Fruit fly (Drosophila melanogaster): Measurements from ENCODE around the gene Icmt.

Icmt gene

dm6 chr3L:13041292-13042067 lies 23.4 kb downstream of the Icmt start, which contains the start of gene RpS4 (continued):
- TF ChIP-seq CG9727 (GFP tag; optimal IDR thresholded peaks at IDR 0.05) (peak; percentile 93), yki (optimal IDR thresholded peaks at IDR 0.05) (no peak), ttk (GFP tag; IDR thresholded peaks at IDR 0.05) (peak; percentile 76), wor (GFP tag; IDR thresholded peaks at IDR 0.05) (no peak), Side (GFP tag; optimal IDR thresholded peaks at IDR 0.05) (peak; percentile 90), YL-1 (GFP tag; optimal IDR thresholded peaks at IDR 0.05) (peak; percentile 99), Med (GFP tag) (peak; percentile 99), CG4360 (GFP tag; IDR thresholded peaks at IDR 0.05) (peak; percentile 56), maf-S (GFP tag; optimal IDR thresholded peaks at IDR 0.05) (peak; percentile 64), Dll (GFP tag; IDR thresholded peaks at IDR 0.05; ENCODE audit: partially characterized antibody) (0 out of 4 replicates have a peak, but pooled peaks have one; percentile 8), Jarid2 (GFP tag; optimal IDR thresholded peaks at IDR 0.05) (peak; percentile 84), salm (tag; optimal IDR thresholded peaks at IDR 0.05) (peak; percentile 88), B-H1 (GFP tag; IDR thresholded peaks at IDR 0.05) (peak; percentile 61), wek (GFP tag; optimal IDR thresholded peaks at IDR 0.05) (peak; percentile 99), slou (GFP tag; optimal IDR thresholded peaks at IDR 0.05) (peak; percentile 73), CG18476 (GFP tag; optimal IDR thresholded peaks at IDR 0.05) (peak; percentile 53), bcd (GFP tag; optimal IDR thresholded peaks at IDR 0.05) (peak; percentile 95), Hsf (GFP tag; optimal IDR thresholded peaks at IDR 0.05) (peak; percentile 86), CG6765 (GFP tag; optimal IDR thresholded peaks at IDR 0.05) (peak; percentile 99), CG2712 (tag; optimal IDR thresholded peaks at IDR 0.05) (peak; percentile 78), H2.0 (GFP tag; IDR thresholded peaks at IDR 0.05) (peak; percentile 79), cato (GFP tag; optimal IDR thresholded peaks at IDR 0.05; ENCODE audit: borderline replicate concordance) (peak; percentile 53), exex (tag; optimal IDR thresholded peaks at IDR 0.05) (peak; percentile 63), ab (GFP tag; optimal IDR thresholded peaks at IDR 0.05) (peak; percentile 60), Optix (GFP tag; IDR thresholded peaks at IDR 0.05) (peak; percentile 75), Nf-YC (tag; optimal IDR thresholded peaks at IDR 0.05) (peak; percentile 70), mirr (GFP tag; optimal IDR thresholded peaks at IDR 0.05) (peak; percentile 99), fd64A (GFP tag; optimal IDR thresholded peaks at IDR 0.05) (peak; percentile 95), fu2 (GFP tag; optimal IDR thresholded peaks at IDR 0.05) (peak; percentile 73), gsb-n (tag; optimal IDR thresholded peaks at IDR 0.05) (peak; percentile 84), sens (GFP tag) (peak; percentile 95), Bteb2 (GFP tag; optimal IDR thresholded peaks at IDR 0.05) (peak; percentile 72), dm (GFP tag; optimal IDR thresholded peaks at IDR 0.05) (peak; percentile 98), bbx (GFP tag; IDR thresholded peaks at IDR 0.05; ENCODE audit: partially characterized antibody) (peak; percentile 48; the same call in 1 of the 2 replicates), mam (GFP tag; optimal IDR thresholded peaks at IDR 0.05) (peak; percentile 84), CG31365 (tag; optimal IDR thresholded peaks at IDR 0.05) (peak; percentile 89), Myb (GFP tag; optimal IDR thresholded peaks at IDR 0.05) (peak; percentile 60), ash1 (GFP tag; optimal IDR thresholded peaks at IDR 0.05) (peak; percentile 97), ftz-f1 (GFP tag; optimal IDR thresholded peaks at IDR 0.05) (peak; percentile 65), CG14965 (GFP tag; optimal IDR thresholded peaks at IDR 0.05; ENCODE audit: borderline replicate concordance) (peak; percentile 67), CG12659 (GFP tag; optimal IDR thresholded peaks at IDR 0.05) (peak; percentile 95), chn (GFP tag; optimal IDR thresholded peaks at IDR 0.05) (peak; percentile 79), HmgZ (tag; optimal IDR thresholded peaks at IDR 0.05) (peak; percentile 92), CG2116 (GFP tag; optimal IDR thresholded peaks at IDR 0.05) (peak; percentile 98), prd (optimal IDR thresholded peaks at IDR 0.05) (no peak), prd (GFP tag; IDR thresholded peaks at IDR 0.05) (peak; percentile 73), slbo (GFP tag; IDR thresholded peaks at IDR 0.05) (peak; percentile 89), gcm (GFP tag; optimal IDR thresholded peaks at IDR 0.05) (peak; percentile 91), CG4854 (GFP tag; optimal IDR thresholded peaks at IDR 0.05) (peak; percentile 81), peb (GFP tag; IDR thresholded peaks at IDR 0.05) (peak; percentile 48; the same call in 1 of the 2 replicates)

Data from whole organism, embryonic.